Fruit fly (Drosophila melanogaster) whole organism, embryonic: ENCODE measurements around the gene Polr2D.

Source experiments
- CG10209 ChIP-seq: fragments of 200-800 bp; sonication (Bioruptor generic); optimal IDR thresholded peaks from 3 replicates; lab custom pipeline; 2017; ENCODE audit warnings: missing biosample characterization, mild to moderate bottlenecking, missing genetic modification characterization, missing genetic modification reagents
- CG2678 ChIP-seq: fragments of 200-800 bp; sonication (Bioruptor generic); optimal IDR thresholded peaks from 3 replicates; lab custom pipeline; 2019; ENCODE audit warnings: missing biosample characterization, mild to moderate bottlenecking, missing genetic modification characterization, moderate library complexity
- CG4360 ChIP-seq: fragments of 200-800 bp; sonication (Bioruptor generic); IDR thresholded peaks from 2 replicates; pipeline ENCODE4 v1.3.6; 2022; ENCODE audit warnings: missing biosample characterization, missing genetic modification characterization
- Dad ChIP-seq: fragments of 200-800 bp; sonication (Bioruptor generic); optimal IDR thresholded peaks from 3 replicates; lab custom pipeline; 2016; ENCODE audit warnings: missing biosample characterization, missing genetic modification characterization
- caup ChIP-seq: fragments of 200-800 bp; sonication (Bioruptor generic); optimal IDR thresholded peaks from 3 replicates; lab custom pipeline; 2017; ENCODE audit warnings: missing biosample characterization, mild to moderate bottlenecking, missing genetic modification characterization, moderate library complexity; ENCODE audit not compliant: severe bottlenecking
- gcm2 ChIP-seq: fragments of 200-800 bp; sonication (Bioruptor generic); optimal IDR thresholded peaks from 2 replicates; lab custom pipeline; 2016; ENCODE audit warnings: missing biosample characterization, missing genetic modification characterization
- hb ChIP-seq: fragments of 200-800 bp; sonication (Bioruptor generic); IDR thresholded peaks from 3 replicates; pipeline ENCODE4 v1.3.6; 2022; ENCODE audit warnings: missing biosample characterization, missing genetic modification characterization; ENCODE audit not compliant: partially characterized antibody
- lilli ChIP-seq: fragments of 200-800 bp; sonication (Bioruptor generic); optimal IDR thresholded peaks from 3 replicates; lab custom pipeline; 2016; ENCODE audit warnings: missing biosample characterization, missing genetic modification characterization
- mam ChIP-seq: fragments of 200-800 bp; sonication (Bioruptor generic); optimal IDR thresholded peaks from 3 replicates; lab custom pipeline; 2016; ENCODE audit warnings: missing biosample characterization, missing genetic modification characterization
- pnt ChIP-seq: fragments of 200-800 bp; sonication (Bioruptor generic); optimal IDR thresholded peaks from 3 replicates; lab custom pipeline; 2016; ENCODE audit warnings: missing biosample characterization, missing genetic modification characterization
- sna ChIP-seq: fragments of 200-800 bp; sonication (Bioruptor generic); IDR thresholded peaks from 2 replicates; pipeline ENCODE4 v1.3.6; 2022; ENCODE audit warnings: missing biosample characterization, missing genetic modification characterization; ENCODE audit not compliant: partially characterized antibody
- tup ChIP-seq: fragments of 200-800 bp; sonication (Bioruptor generic); optimal IDR thresholded peaks from 2 replicates; lab custom pipeline; 2016; ENCODE audit warnings: missing biosample characterization, mild to moderate bottlenecking, missing genetic modification characterization, moderate library complexity

dm6 chr3R:18296737-18297136, 41.5 kb upstream of the Polr2D start:
- no peak for TF ChIP-seq gcm2
- TF ChIP-seq Dad = no peak
- no peak for TF ChIP-seq sna
- no peak for TF ChIP-seq mam (GFP tag; lab: Kevin White, UChicago)
- TF ChIP-seq CG10209 = no peak
- no peak for TF ChIP-seq CG2678 (tag; lab: Kevin White, UChicago)
- no peak for TF ChIP-seq tup (GFP tag; lab: Kevin White, UChicago)
- TF ChIP-seq caup (GFP tag; lab: Kevin White, UChicago) = no peak
- TF ChIP-seq CG4360 (GFP tag; lab: Robert Waterston, UW) = no peak
- TF ChIP-seq pnt (GFP tag; lab: Kevin White, UChicago) = no peak
- no peak for TF ChIP-seq lilli (GFP tag; lab: Kevin White, UChicago)
- 0 out of 3 replicates have a peak, but pooled peaks have one; percentile 42 for TF ChIP-seq hb
